Worm (Caenorhabditis elegans) whole organism, L4 larva: Measurements from ENCODE around the gene F27C8.2.

Experiments
- D1046.2 ChIP-seq: fragments of 200-800 bp; sonication (Bioruptor generic); IDR thresholded peaks from 2 replicates; pipeline ENCODE4 v1.3.6; 2022; ENCODE audit warnings: missing genetic modification characterization, missing compliant biosample characterization
- F10B5.3 ChIP-seq: sonication (generic microtip); optimal IDR thresholded peaks from 2 replicates; lab custom pipeline; 2016; ENCODE audit warnings: mild to moderate bottlenecking, missing genetic modification characterization, missing compliant biosample characterization
- F26F4.8 ChIP-seq: fragments of 200-800 bp; sonication (Bioruptor generic); conservative IDR thresholded peaks from 2 replicates; pipeline ENCODE4 v1.3.6; 2022; ENCODE audit warnings: missing genetic modification characterization, missing compliant biosample characterization
- F44E2.7 ChIP-seq: fragments of 200-800 bp; sonication (Bioruptor generic); IDR thresholded peaks from 2 replicates; pipeline ENCODE4 v2.1.2; 2022; ENCODE audit warnings: missing genetic modification characterization, missing compliant biosample characterization
- T26A8.4 ChIP-seq: fragments of 200-800 bp; sonication (Bioruptor generic); IDR thresholded peaks from 2 replicates; pipeline ENCODE4 v1.3.6; 2022; ENCODE audit warnings: missing genetic modification characterization, missing compliant biosample characterization
- Y75B8A.6 ChIP-seq: fragments of 200-800 bp; sonication (Bioruptor generic); IDR thresholded peaks from 2 replicates; pipeline ENCODE4 v1.3.6; 2022; ENCODE audit warnings: missing genetic modification reagents, missing genetic modification characterization, missing compliant biosample characterization
- ZK546.5 ChIP-seq, 2 experiments: sonication (generic microtip); optimal IDR thresholded peaks; 2 replicates each; lab custom pipeline; 2017; ENCODE audit warnings: missing biosample characterization in 2 of 2, missing genetic modification characterization in 2 of 2
- aha-1 ChIP-seq: fragments of 150-350 bp; peaks from one replicate; lab custom pipeline; 2014; ENCODE audit warnings: missing biosample characterization, missing genetic modification characterization
- ama-1 ChIP-seq: fragments of 150-350 bp; optimal IDR thresholded peaks from 2 replicates; lab custom pipeline; 2014; ENCODE audit warnings: inconsistent platforms, mixed read lengths
- arid-1 ChIP-seq: fragments of 200-800 bp; sonication (Bioruptor generic); conservative IDR thresholded peaks from 2 replicates; pipeline ENCODE4 v1.3.6; 2022; ENCODE audit warnings: missing genetic modification reagents, missing genetic modification characterization, missing compliant biosample characterization
- ceh-20 ChIP-seq: fragments of 200-800 bp; sonication (Bioruptor generic); IDR thresholded peaks from 2 replicates; pipeline ENCODE4 v1.3.6; 2022; ENCODE audit warnings: missing genetic modification reagents, missing genetic modification characterization, missing compliant biosample characterization
- ceh-32 ChIP-seq: sonication (generic microtip); optimal IDR thresholded peaks from 2 replicates; lab custom pipeline; 2016; ENCODE audit warnings: mild to moderate bottlenecking, missing genetic modification characterization, missing compliant biosample characterization; ENCODE audit not compliant: poor library complexity
- daf-19 ChIP-seq: fragments of 200-800 bp; sonication (Bioruptor generic); conservative IDR thresholded peaks from 2 replicates; pipeline ENCODE4 v1.3.6; 2022; ENCODE audit warnings: missing genetic modification characterization, missing compliant biosample characterization
- dmd-8 ChIP-seq: fragments of 200-800 bp; sonication (Bioruptor generic); IDR thresholded peaks from 2 replicates; pipeline ENCODE4 v1.3.6; 2022; ENCODE audit warnings: missing genetic modification characterization, missing compliant biosample characterization
- dve-1 ChIP-seq: sonication (generic microtip); optimal IDR thresholded peaks from 2 replicates; lab custom pipeline; 2017; ENCODE audit warnings: antibody characterized with exemption, mild to moderate bottlenecking, missing genetic modification characterization, missing compliant biosample characterization; ENCODE audit not compliant: insufficient read depth
- fkh-10 ChIP-seq: fragments of 150-350 bp; optimal IDR thresholded peaks from 2 replicates; lab custom pipeline; 2014; ENCODE audit warnings: missing biosample characterization, missing genetic modification reagents, missing genetic modification characterization
- hlh-11 ChIP-seq: fragments of 200-800 bp; sonication (Bioruptor generic); optimal IDR thresholded peaks from 2 replicates; lab custom pipeline; 2018; ENCODE audit warnings: mild to moderate bottlenecking, missing genetic modification characterization, missing compliant biosample characterization
- hmg-1.1 ChIP-seq: fragments of 200-800 bp; sonication (Bioruptor generic); IDR thresholded peaks from 2 replicates; pipeline ENCODE4 v1.3.6; 2022; ENCODE audit warnings: missing genetic modification reagents, missing genetic modification characterization, missing compliant biosample characterization
- jun-1 ChIP-seq: fragments of 150-350 bp; optimal IDR thresholded peaks from 2 replicates; lab custom pipeline; 2014; ENCODE audit warnings: missing biosample characterization, missing genetic modification reagents, missing genetic modification characterization
- lin-1 ChIP-seq: fragments of 200-800 bp; sonication (Bioruptor generic); IDR thresholded peaks from 2 replicates; pipeline ENCODE4 v1.3.6; 2022; ENCODE audit warnings: missing genetic modification reagents, missing genetic modification characterization, missing compliant biosample characterization
- lin-13 ChIP-seq: fragments of 150-350 bp; optimal IDR thresholded peaks from 2 replicates; lab custom pipeline; 2014; ENCODE audit warnings: missing biosample characterization, missing genetic modification reagents, missing genetic modification characterization
- lin-38 ChIP-seq: fragments of 200-800 bp; sonication (Bioruptor generic); IDR thresholded peaks from 2 replicates; pipeline ENCODE4 v1.3.6; 2022; ENCODE audit warnings: missing genetic modification reagents, missing genetic modification characterization, missing compliant biosample characterization
- madf-9 ChIP-seq: fragments of 200-800 bp; sonication (Bioruptor generic); conservative IDR thresholded peaks from 2 replicates; pipeline ENCODE4 v1.3.6; 2022; ENCODE audit warnings: missing genetic modification reagents, missing genetic modification characterization, missing compliant biosample characterization
- mdt-29 ChIP-seq: fragments of 200-800 bp; sonication (Bioruptor generic); IDR thresholded peaks from 2 replicates; pipeline ENCODE4 v1.3.6; 2022; ENCODE audit warnings: missing genetic modification reagents, missing genetic modification characterization, missing compliant biosample characterization
- mep-1 ChIP-seq: fragments of 150-350 bp; sonication (generic microtip); optimal IDR thresholded peaks from 3 replicates; lab custom pipeline; 2014; ENCODE audit warnings: missing biosample characterization, missing genetic modification characterization
- mxl-3 ChIP-seq: fragments of 200-800 bp; sonication (Bioruptor generic); optimal IDR thresholded peaks from 2 replicates; lab custom pipeline; 2018; ENCODE audit warnings: mild to moderate bottlenecking, missing genetic modification characterization, missing compliant biosample characterization
- nhr-10 ChIP-seq: fragments of 150-350 bp; optimal IDR thresholded peaks from 2 replicates; lab custom pipeline; 2014; ENCODE audit warnings: missing biosample characterization, missing genetic modification characterization
- nhr-11 ChIP-seq: fragments of 150-350 bp; optimal IDR thresholded peaks from 2 replicates; lab custom pipeline; 2014; ENCODE audit warnings: missing biosample characterization, missing genetic modification characterization
- nhr-28 ChIP-seq: fragments of 150-350 bp; optimal IDR thresholded peaks from 2 replicates; lab custom pipeline; 2014; ENCODE audit warnings: missing biosample characterization, missing genetic modification characterization
- nhr-41 ChIP-seq: fragments of 200-800 bp; sonication (Bioruptor generic); IDR thresholded peaks from 2 replicates; pipeline ENCODE4 v1.3.6; 2022; ENCODE audit warnings: missing genetic modification reagents, missing genetic modification characterization, missing compliant biosample characterization
- nhr-76 ChIP-seq: fragments of 150-350 bp; optimal IDR thresholded peaks from 2 replicates; lab custom pipeline; 2014; ENCODE audit warnings: missing biosample characterization, missing genetic modification characterization
- php-3 ChIP-seq: fragments of 200-800 bp; sonication (Bioruptor generic); IDR thresholded peaks from 2 replicates; pipeline ENCODE4 v1.3.6; 2022; ENCODE audit warnings: missing genetic modification reagents, missing genetic modification characterization, missing compliant biosample characterization
- sdz-12 ChIP-seq: fragments of 200-800 bp; sonication (Bioruptor generic); optimal IDR thresholded peaks from 2 replicates; lab custom pipeline; 2018; ENCODE audit warnings: mild to moderate bottlenecking, missing genetic modification characterization, missing compliant biosample characterization
- tag-97 ChIP-seq: fragments of 200-800 bp; sonication (Bioruptor generic); IDR thresholded peaks from 2 replicates; pipeline ENCODE4 v1.3.6; 2022; ENCODE audit warnings: missing genetic modification characterization, missing compliant biosample characterization
- tra-1 ChIP-seq: fragments of 200-800 bp; sonication (Bioruptor generic); IDR thresholded peaks from 2 replicates; pipeline ENCODE4 v1.3.6; 2022; ENCODE audit warnings: missing genetic modification reagents, missing genetic modification characterization, missing compliant biosample characterization
- unc-62 ChIP-seq, 3 experiments: fragments of 150-350 bp in 1 of 3; sonication (generic microtip); optimal IDR thresholded peaks in 2 of 3; peaks in 1 of 3; 1 replicate in 1 of 3; 2 replicates in 2 of 3; lab custom pipeline; 2014 to 2017; ENCODE audit warnings: missing biosample characterization in 3 of 3, missing genetic modification characterization in 3 of 3, missing genetic modification reagents in 3 of 3, missing genotype in 1 of 3
- zip-11 ChIP-seq: fragments of 200-800 bp; sonication (Bioruptor generic); IDR thresholded peaks from 2 replicates; pipeline ENCODE4 v1.3.6; 2022; ENCODE audit warnings: missing genetic modification characterization, missing compliant biosample characterization
- ztf-11 ChIP-seq: fragments of 150-350 bp; optimal IDR thresholded peaks from 2 replicates; lab custom pipeline; 2014; ENCODE audit warnings: missing biosample characterization, missing genetic modification characterization
- ztf-7 ChIP-seq: fragments of 150-350 bp; optimal IDR thresholded peaks from 2 replicates; lab custom pipeline; 2014; ENCODE audit warnings: missing biosample characterization, missing genetic modification characterization

Gene F27C8.2

DNA sequence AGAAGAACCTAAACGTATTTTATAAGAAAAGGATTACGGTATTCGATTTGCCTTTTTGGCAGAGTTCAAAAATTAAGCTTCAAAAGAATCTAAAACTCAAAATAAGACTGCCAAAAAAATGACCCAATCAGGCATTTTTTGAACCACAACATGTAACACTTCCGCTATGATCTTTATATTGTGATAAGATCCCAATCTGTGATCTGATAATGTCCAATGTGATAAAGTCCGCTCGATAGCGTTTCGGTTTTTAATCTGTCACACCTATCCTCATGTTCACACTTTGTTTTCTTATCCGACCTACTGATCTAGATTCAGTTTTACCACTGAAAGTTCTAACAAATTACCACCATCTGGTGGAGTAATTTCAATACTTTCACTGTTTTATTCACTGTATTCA lies 17.9 kb downstream of the F27C8.2 start:
- TF ChIP-seq fkh-10 (GFP tag; lab: Kevin White, UChicago) (no peak), ZK546.5 (tag; optimal IDR thresholded peaks at IDR 0.05; lab: Kevin White, UChicago) (no peak)

ce11 chrIV:9614695-9615094 lies 18.5 kb downstream of the F27C8.2 start, which contains the start of gene elt-1:
Gene elt-1, plus strand, starts transcription at chrIV:9614995.
- no peak for TF ChIP-seq ztf-11 (tag; lab: Kevin White, UChicago)
- no peak for TF ChIP-seq F10B5.3 (tag; lab: Kevin White, UChicago)
- no peak for TF ChIP-seq lin-13
- TF ChIP-seq dmd-8 (GFP tag; lab: Robert Waterston, UW), result no peak
- no peak for TF ChIP-seq nhr-10 (tag; lab: Kevin White, UChicago)
- TF ChIP-seq zip-11 (GFP tag; lab: Robert Waterston, UW), result no peak
- TF ChIP-seq mdt-29, result no peak
- TF ChIP-seq jun-1 (tag; lab: Kevin White, UChicago), result no peak
- TF ChIP-seq F26F4.8, result no peak
- TF ChIP-seq T26A8.4, result no peak

- TF ChIP-seq Y75B8A.6 (no peak), hlh-11 (no peak), lin-38 (no peak), mep-1 (tag; lab: Kevin White, UChicago) (no peak), lin-13 (no peak), unc-62 (GFP tag; optimal IDR thresholded peaks at IDR 0.05 in 1 of 2; lab: Kevin White, UChicago) (no peak), unc-62 (tag; optimal IDR thresholded peaks at IDR 0.05; lab: Kevin White, UChicago) (no peak), ama-1 (lab: Kevin White, UChicago) (no peak), ztf-7 (tag; lab: Kevin White, UChicago) (no peak), ceh-20 (GFP tag; lab: Robert Waterston, UW) (no peak)
Observed at ce11 chrIV:9615511-9615910, 19.4 kb downstream of the F27C8.2 start.

ce11 chrIV:9617358-9617757 lies 21.2 kb downstream of the F27C8.2 start:
- TF ChIP-seq F44E2.7, result no peak
- TF ChIP-seq unc-62 (GFP tag; optimal IDR thresholded peaks at IDR 0.05 in 1 of 2; lab: Kevin White, UChicago), result peak in 1 of 2 experiments; percentile 88
- TF ChIP-seq unc-62 (tag; optimal IDR thresholded peaks at IDR 0.05; lab: Kevin White, UChicago), result no peak

DNA sequence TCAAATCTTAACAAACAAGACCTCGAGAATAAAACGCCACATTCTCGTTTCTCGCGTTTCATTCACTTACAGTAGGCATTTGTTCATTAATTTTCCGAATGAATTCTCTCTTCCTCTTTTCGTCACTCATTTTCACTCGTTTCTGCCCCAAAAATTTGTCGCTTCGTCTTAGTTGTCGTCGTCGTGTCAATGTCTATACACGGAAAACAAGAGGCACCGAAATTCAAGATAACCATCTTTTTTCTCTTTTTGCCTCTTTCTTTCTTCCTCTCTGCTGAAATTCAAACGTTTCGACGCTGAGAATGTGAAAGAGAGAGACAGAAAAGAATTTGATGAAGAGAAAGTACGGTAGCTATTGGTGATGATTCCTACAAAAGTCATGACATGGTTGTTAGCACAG lies 21.9 kb downstream of the F27C8.2 start:
- TF ChIP-seq hmg-1.1 (0 out of 2 replicates have a peak, but pooled peaks have one; percentile 12), lin-1 (GFP tag; lab: Robert Waterston, UW) (no peak), dve-1 (tag; lab: Kevin White, UChicago) (no peak), nhr-41 (GFP tag; lab: Robert Waterston, UW) (no peak), tag-97 (GFP tag; lab: Robert Waterston, UW) (no peak), unc-62 (GFP tag; optimal IDR thresholded peaks at IDR 0.05 in 1 of 2; lab: Kevin White, UChicago) (peak in 1 of 2 experiments; percentile 49), unc-62 (tag; optimal IDR thresholded peaks at IDR 0.05; lab: Kevin White, UChicago) (no peak), D1046.2 (GFP tag; lab: Robert Waterston, UW) (no peak), php-3 (GFP tag; lab: Robert Waterston, UW) (no peak), mxl-3 (GFP tag; lab: Kevin White, UChicago) (no peak)
- TF ChIP-seq, all 104 proteins: peak for 2

DNA sequence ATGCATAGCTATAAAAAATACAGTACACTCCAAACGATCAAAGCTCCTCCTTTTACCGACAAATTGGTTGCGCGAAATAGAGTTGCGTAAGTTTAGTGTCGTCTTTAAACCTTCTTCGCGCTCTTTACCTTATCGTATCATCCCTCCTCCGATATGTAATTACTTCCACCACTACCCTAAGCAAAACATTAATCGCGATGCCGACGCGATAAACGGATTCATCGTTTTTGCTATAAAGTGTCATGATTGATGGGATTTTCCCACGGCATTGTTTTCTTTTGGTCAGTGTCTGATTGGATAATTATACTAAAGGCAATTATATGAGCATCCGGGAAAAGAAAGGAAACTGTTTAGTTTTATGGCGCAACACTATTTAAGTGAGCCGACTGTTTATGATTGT lies 22.7 kb downstream of the F27C8.2 start:
- TF ChIP-seq hmg-1.1 (no peak), unc-62 (GFP tag; optimal IDR thresholded peaks at IDR 0.05 in 1 of 2; lab: Kevin White, UChicago) (peak in 1 of 2 experiments; percentile 12), unc-62 (tag; optimal IDR thresholded peaks at IDR 0.05; lab: Kevin White, UChicago) (no peak)

DNA sequence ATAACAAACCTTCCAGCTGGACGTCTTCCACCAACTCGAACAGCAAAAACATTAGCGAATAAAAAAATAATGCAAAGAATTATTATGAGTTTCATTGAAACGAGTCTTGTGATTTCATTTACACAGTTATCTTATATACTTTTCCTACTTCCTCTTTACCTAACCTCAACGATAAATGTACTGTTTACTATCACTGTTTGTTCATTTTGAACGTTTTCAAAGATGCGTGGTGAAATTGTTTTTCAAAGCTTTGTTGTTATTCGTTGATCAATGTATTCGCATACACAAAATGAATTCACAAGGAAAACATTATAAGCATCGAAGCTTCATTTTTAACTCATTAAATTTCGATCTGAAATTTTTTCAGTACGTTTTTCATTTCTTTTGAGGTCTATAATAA lies 26.1 kb downstream of the F27C8.2 start, which contains the start of gene W09C2.7:
TSS of gene W09C2.7 (minus strand) at position 101 of the 400 bp plus-strand sequence.
- TF ChIP-seq lin-38 (no peak), hmg-1.1 (no peak), tra-1 (no peak), nhr-28 (tag; lab: Kevin White, UChicago) (no peak), ztf-11 (tag; lab: Kevin White, UChicago) (no peak), arid-1 (GFP tag; lab: Robert Waterston, UW) (no peak), ceh-20 (GFP tag; lab: Robert Waterston, UW) (no peak), nhr-11 (tag; lab: Kevin White, UChicago) (no peak), ZK546.5 (tag; optimal IDR thresholded peaks at IDR 0.05; lab: Kevin White, UChicago) (no peak), madf-9 (GFP tag; lab: Robert Waterston, UW) (no peak), nhr-76 (tag; lab: Kevin White, UChicago) (no peak), ceh-32 (tag; lab: Kevin White, UChicago) (no peak), aha-1 (tag; lab: Kevin White, UChicago) (no peak), daf-19 (GFP tag; lab: Robert Waterston, UW) (no peak), hlh-11 (no peak), sdz-12 (GFP tag; lab: Kevin White, UChicago) (no peak)
- TF ChIP-seq, all 104 proteins: peak for 0
